Worm (Caenorhabditis elegans) whole organism, late embryonic: ENCODE data around the gene nas-25.

Experiments
- ceh-14 ChIP-seq: sonication (generic microtip); optimal IDR thresholded peaks from 2 replicates; lab custom pipeline; 2016; ENCODE audit warnings: missing genotype, missing genetic modification characterization, missing compliant biosample characterization
- dmd-4 ChIP-seq: sonication (generic microtip); optimal IDR thresholded peaks from 2 replicates; lab custom pipeline; 2016; ENCODE audit warnings: borderline replicate concordance, missing genetic modification characterization, missing compliant biosample characterization
- lim-6 ChIP-seq: sonication (generic microtip); optimal IDR thresholded peaks from 2 replicates; lab custom pipeline; 2016; ENCODE audit warnings: missing genetic modification characterization, missing compliant biosample characterization
- nfya-1 ChIP-seq: sonication (generic microtip); optimal IDR thresholded peaks from 2 replicates; lab custom pipeline; 2017; ENCODE audit warnings: missing genetic modification characterization, mild to moderate bottlenecking, missing compliant biosample characterization, antibody characterized with exemption, moderate library complexity
- pag-3 ChIP-seq: sonication (generic microtip); optimal IDR thresholded peaks from 2 replicates; lab custom pipeline; 2016; ENCODE audit warnings: missing compliant biosample characterization, missing genetic modification characterization, borderline replicate concordance

ce11 chrII:8845932-8846331, 20.1 kb downstream of the nas-25 start:
- TF ChIP-seq pag-3 (no peak), ceh-14 (tag; lab: Kevin White, UChicago) (no peak), nfya-1 (no peak), lim-6 (tag; lab: Kevin White, UChicago) (no peak), dmd-4 (no peak)
